ENCODE assay signal across 3 fruit fly cellular contexts in the genomic region with DNA sequence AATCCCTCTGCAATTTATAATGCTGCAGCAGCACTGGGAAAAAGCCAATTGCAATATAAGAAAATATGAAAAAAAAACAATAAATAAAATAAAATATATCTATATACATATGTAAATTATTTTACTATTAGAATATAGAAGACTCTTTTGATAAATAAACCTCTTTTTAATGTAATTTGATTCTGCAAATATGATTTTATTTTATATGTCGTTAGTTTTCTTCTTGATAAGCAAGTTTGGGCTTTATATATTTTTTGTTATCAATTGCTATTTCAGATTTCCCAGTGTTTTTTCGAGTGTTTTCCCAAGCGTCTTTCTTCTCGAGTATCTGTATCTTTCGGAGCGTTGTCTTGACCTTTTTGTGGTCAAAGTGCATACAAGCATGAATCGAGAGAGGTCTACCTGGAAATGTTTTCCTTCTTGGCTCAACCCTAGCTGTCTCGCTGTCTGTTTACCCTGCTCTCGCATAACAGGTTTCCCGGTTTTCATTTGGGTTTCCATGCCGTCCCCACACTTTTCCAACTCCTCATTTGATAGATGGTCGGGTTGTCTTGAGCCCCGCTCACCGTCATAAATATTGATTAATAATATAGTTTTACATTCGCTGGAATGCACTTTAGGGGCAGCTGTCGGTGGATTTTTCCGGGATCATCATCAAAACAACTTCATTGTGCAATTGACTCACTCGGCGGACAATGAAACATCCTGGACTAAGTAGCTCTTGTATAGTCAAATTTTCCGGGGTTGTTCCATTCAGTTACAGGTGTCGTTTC.
A peak's percentile ranks its signal among the peaks of the same experiment; 100 is the strongest.
TF ChIP-seq lines count a peak whose summit lies in the region.

No protein-coding gene starts in this region.

- no peak for TF ChIP-seq CTCF in whole organism, embryonic (GFP tag; optimal IDR thresholded peaks at IDR 0.05; lab: Kevin White, UChicago)

TF ChIP-seq in whole organism, embryonic, 481 proteins besides CTCF, POLR2A, EP300 and RAD21 (continues in another document):
- TF ChIP-seq Gsc (GFP tag; IDR thresholded peaks at IDR 0.05; lab: Robert Waterston, UW) (no peak), CG9797 (GFP tag; optimal IDR thresholded peaks at IDR 0.05; lab: Kevin White, UChicago) (no peak), Dip2 (GFP tag; IDR thresholded peaks at IDR 0.05; lab: Robert Waterston, UW) (no peak), Atf-2 (GFP tag; optimal IDR thresholded peaks at IDR 0.05; lab: Kevin White, UChicago) (no peak), Ptx1 (GFP tag; IDR thresholded peaks at IDR 0.05; lab: Robert Waterston, UW) (peak; percentile 34; the same call in 1 of the 2 replicates), CG10462 (GFP tag; optimal IDR thresholded peaks at IDR 0.05; lab: Kevin White, UChicago) (peak; percentile 32), fru (optimal IDR thresholded peaks at IDR 0.05; lab: Kevin White, UChicago) (no peak), slou (GFP tag; optimal IDR thresholded peaks at IDR 0.05; lab: Kevin White, UChicago) (no peak), eve (GFP tag; optimal IDR thresholded peaks at IDR 0.05; lab: Kevin White, UChicago) (no peak), CG10366 (GFP tag; IDR thresholded peaks at IDR 0.05; lab: Robert Waterston, UW) (no peak), NK7.1 (GFP tag; optimal IDR thresholded peaks at IDR 0.05; lab: Kevin White, UChicago) (no peak), C15 (GFP tag; IDR thresholded peaks at IDR 0.05; lab: Robert Waterston, UW) (no peak), hbn (GFP tag; IDR thresholded peaks at IDR 0.05; lab: Robert Waterston, UW; ENCODE audit: partially characterized antibody) (no peak), Hmr (GFP tag; optimal IDR thresholded peaks at IDR 0.05; lab: Kevin White, UChicago) (no peak), D (optimal IDR thresholded peaks at IDR 0.05; lab: Kevin White, UChicago) (no peak), D (GFP tag; optimal IDR thresholded peaks at IDR 0.05; lab: Kevin White, UChicago) (peak; percentile 80), dati (GFP tag; IDR thresholded peaks at IDR 0.05; lab: Robert Waterston, UW) (no peak), H15 (GFP tag; IDR thresholded peaks at IDR 0.05; lab: Robert Waterston, UW) (no peak), CG4854 (GFP tag; optimal IDR thresholded peaks at IDR 0.05; lab: Kevin White, UChicago) (no peak), CG4707 (GFP tag; optimal IDR thresholded peaks at IDR 0.05; lab: Kevin White, UChicago) (no peak), CG14441 (GFP tag; IDR thresholded peaks at IDR 0.05; lab: Robert Waterston, UW) (no peak), dan (GFP tag; IDR thresholded peaks at IDR 0.05; lab: Robert Waterston, UW) (no peak), so (GFP tag; IDR thresholded peaks at IDR 0.05; lab: Robert Waterston, UW) (no peak), Sox102F (GFP tag; optimal IDR thresholded peaks at IDR 0.05; lab: Kevin White, UChicago) (peak; percentile 73), CG7357 (GFP tag; IDR thresholded peaks at IDR 0.05; lab: Robert Waterston, UW) (no peak), Hmx (GFP tag; optimal IDR thresholded peaks at IDR 0.05; lab: Kevin White, UChicago) (no peak), salm (tag; optimal IDR thresholded peaks at IDR 0.05; lab: Kevin White, UChicago) (peak; percentile 27), Dfd (GFP tag; optimal IDR thresholded peaks at IDR 0.05; lab: Kevin White, UChicago) (no peak), CG7928 (GFP tag; optimal IDR thresholded peaks at IDR 0.05; lab: Kevin White, UChicago) (no peak)

TF ChIP-seq in whole organism, prepupa, 60 proteins besides CTCF, POLR2A, EP300 and RAD21 (continues in another document):
- no peak for TF ChIP-seq CG1621 (tag; optimal IDR thresholded peaks at IDR 0.05; lab: Kevin White, UChicago)
- no peak for TF ChIP-seq Sox15 (GFP tag; optimal IDR thresholded peaks at IDR 0.05; lab: Kevin White, UChicago)
- no peak for TF ChIP-seq CG8632 (GFP tag; optimal IDR thresholded peaks at IDR 0.05; lab: Kevin White, UChicago)
- peak; percentile 41 for TF ChIP-seq CG10631 (GFP tag; optimal IDR thresholded peaks at IDR 0.05; lab: Kevin White, UChicago)
- peak; percentile 34 for TF ChIP-seq CG3032 (tag; optimal IDR thresholded peaks at IDR 0.05; lab: Kevin White, UChicago)
- TF ChIP-seq spab (GFP tag; optimal IDR thresholded peaks at IDR 0.05; lab: Kevin White, UChicago), result peak; percentile 28
- TF ChIP-seq Eip78C (GFP tag; lab: Kevin White, UChicago), result peak; percentile 45
- no peak for TF ChIP-seq pdm3 (GFP tag; optimal IDR thresholded peaks at IDR 0.05; lab: Kevin White, UChicago)
- TF ChIP-seq topi (GFP tag; optimal IDR thresholded peaks at IDR 0.05; lab: Kevin White, UChicago), result no peak
- TF ChIP-seq Blimp-1 (GFP tag; optimal IDR thresholded peaks at IDR 0.05; lab: Kevin White, UChicago), result no peak
- no peak for TF ChIP-seq CG8319 (GFP tag; optimal IDR thresholded peaks at IDR 0.05; lab: Kevin White, UChicago)
- no peak for TF ChIP-seq esn (GFP tag; optimal IDR thresholded peaks at IDR 0.05; lab: Kevin White, UChicago)
- TF ChIP-seq Lpt (GFP tag; optimal IDR thresholded peaks at IDR 0.05; lab: Kevin White, UChicago), result no peak
- TF ChIP-seq CG6854 (GFP tag; optimal IDR thresholded peaks at IDR 0.05; lab: Kevin White, UChicago), result no peak
- TF ChIP-seq cyc (GFP tag; optimal IDR thresholded peaks at IDR 0.05; lab: Kevin White, UChicago), result no peak
- no peak for TF ChIP-seq Sox102F (GFP tag; optimal IDR thresholded peaks at IDR 0.05; lab: Kevin White, UChicago)
- TF ChIP-seq CG32006 (GFP tag; optimal IDR thresholded peaks at IDR 0.05; lab: Kevin White, UChicago), result peak; percentile 36
- no peak for TF ChIP-seq CG11762 (GFP tag; optimal IDR thresholded peaks at IDR 0.05; lab: Kevin White, UChicago; ENCODE audit: insufficient read depth)
- TF ChIP-seq CG6163 (GFP tag; IDR thresholded peaks at IDR 0.05; lab: Robert Waterston, UW), result no peak
- TF ChIP-seq CG8119 (GFP tag; IDR thresholded peaks at IDR 0.05; lab: Robert Waterston, UW), result 0 out of 3 replicates have a peak, but pooled peaks have one; percentile 25
- TF ChIP-seq acj6 (GFP tag; optimal IDR thresholded peaks at IDR 0.05; lab: Kevin White, UChicago), result no peak
- no peak for TF ChIP-seq Hr39 (GFP tag; optimal IDR thresholded peaks at IDR 0.05; lab: Kevin White, UChicago)
- no peak for TF ChIP-seq CG15336 (GFP tag; IDR thresholded peaks at IDR 0.05; lab: Robert Waterston, UW)
- TF ChIP-seq Ets21C (GFP tag; optimal IDR thresholded peaks at IDR 0.05; lab: Kevin White, UChicago), result no peak
- TF ChIP-seq Ets96B (tag; optimal IDR thresholded peaks at IDR 0.05; lab: Kevin White, UChicago), result no peak
- TF ChIP-seq CG3919 (GFP tag; optimal IDR thresholded peaks at IDR 0.05; lab: Kevin White, UChicago), result peak; percentile 12
- TF ChIP-seq dsx (GFP tag; optimal IDR thresholded peaks at IDR 0.05; lab: Kevin White, UChicago; ENCODE audit: poor library complexity, severe bottlenecking), result no peak
- TF ChIP-seq salr (GFP tag; optimal IDR thresholded peaks at IDR 0.05; lab: Kevin White, UChicago), result no peak
- no peak for TF ChIP-seq Eip75B (GFP tag; optimal IDR thresholded peaks at IDR 0.05; lab: Kevin White, UChicago)
- no peak for TF ChIP-seq Hr4 (GFP tag; optimal IDR thresholded peaks at IDR 0.05; lab: Kevin White, UChicago)

TF ChIP-seq in whole organism, pupa, 21 proteins besides CTCF, POLR2A, EP300 and RAD21:
- TF ChIP-seq rn (GFP tag; IDR thresholded peaks at IDR 0.05; lab: Robert Waterston, UW), result no peak
- TF ChIP-seq CG14655 (GFP tag; optimal IDR thresholded peaks at IDR 0.05; lab: Kevin White, UChicago), result peak; percentile 60
- TF ChIP-seq CG15710 (tag; optimal IDR thresholded peaks at IDR 0.05; lab: Kevin White, UChicago), result peak; percentile 48
- peak; percentile 54 for TF ChIP-seq CG9948 (tag; optimal IDR thresholded peaks at IDR 0.05; lab: Kevin White, UChicago)
- TF ChIP-seq CG8159 (tag; optimal IDR thresholded peaks at IDR 0.05; lab: Kevin White, UChicago), result peak; percentile 60
- TF ChIP-seq CG34367 (tag; optimal IDR thresholded peaks at IDR 0.05; lab: Kevin White, UChicago), result no peak
- peak; percentile 39 for TF ChIP-seq CG17806 (tag; optimal IDR thresholded peaks at IDR 0.05; lab: Kevin White, UChicago)
TF ChIP-seq in whole organism, pupa: peak in this region for 5.
